Fruit fly (Drosophila melanogaster) whole organism, adult: ENCODE measurements around the gene neur.

ENCODE experiments used
- CG33017 ChIP-seq: fragments of 200-800 bp; sonication (Bioruptor generic); optimal IDR thresholded peaks from 2 replicates; lab custom pipeline; 2018; ENCODE audit warnings: missing biosample characterization, mild to moderate bottlenecking, missing genetic modification characterization, moderate library complexity
- CG5204 ChIP-seq: fragments of 200-800 bp; sonication (Bioruptor generic); optimal IDR thresholded peaks from 2 replicates; lab custom pipeline; 2016; ENCODE audit warnings: missing biosample characterization, missing genetic modification characterization
- CG7101 ChIP-seq: fragments of 200-800 bp; sonication (Bioruptor generic); optimal IDR thresholded peaks from 2 replicates; lab custom pipeline; 2018; ENCODE audit warnings: missing biosample characterization, mild to moderate bottlenecking, missing genetic modification characterization, moderate library complexity
- Hr96 ChIP-seq: fragments of 200-800 bp; sonication (Bioruptor generic); optimal IDR thresholded peaks from 2 replicates; lab custom pipeline; 2016; ENCODE audit warnings: missing biosample characterization, missing genetic modification characterization
- Mnt ChIP-seq: fragments of 200-800 bp; sonication (Bioruptor generic); optimal IDR thresholded peaks from 2 replicates; lab custom pipeline; 2016; ENCODE audit warnings: missing biosample characterization, mild to moderate bottlenecking, missing genetic modification characterization
- cic ChIP-seq: fragments of 200-800 bp; sonication (Bioruptor generic); optimal IDR thresholded peaks from 2 replicates; lab custom pipeline; 2017; ENCODE audit warnings: missing biosample characterization, mild to moderate bottlenecking, missing genetic modification characterization, moderate library complexity
- toe ChIP-seq: fragments of 200-800 bp; sonication (Bioruptor generic); optimal IDR thresholded peaks from 2 replicates; lab custom pipeline; 2016; ENCODE audit warnings: missing biosample characterization, missing genetic modification characterization

DNA sequence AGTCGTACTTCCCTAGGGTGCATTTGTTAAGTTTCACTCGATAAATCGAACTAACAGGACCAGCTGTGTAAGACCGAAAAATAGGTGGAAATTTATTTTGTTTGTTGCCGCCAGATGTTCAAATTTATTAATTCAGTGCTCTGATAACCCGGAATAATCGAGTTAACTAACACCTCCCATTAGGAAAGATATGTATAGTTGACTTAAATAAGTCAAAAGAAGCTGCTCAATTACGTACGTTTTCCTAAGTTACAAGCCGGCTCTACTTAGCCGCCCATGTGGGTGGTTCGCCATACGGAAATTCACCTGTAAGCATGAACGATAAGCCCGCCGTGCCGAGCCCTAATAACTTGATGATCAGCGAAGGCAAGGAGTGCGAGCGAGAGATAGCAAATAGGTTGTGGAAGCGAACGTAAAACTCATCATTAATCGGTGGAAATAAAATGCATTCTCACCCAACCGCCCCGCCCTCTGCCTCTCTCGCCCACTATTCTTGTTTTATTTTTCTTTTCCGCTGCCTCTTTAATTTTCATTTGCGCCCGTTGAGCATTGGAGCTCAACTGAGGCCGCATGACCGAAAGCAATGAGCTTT, 14.7 kb upstream of the neur start:
- TF ChIP-seq Hr96: peak; percentile 79
- peak; percentile 69 for TF ChIP-seq toe (GFP tag; lab: Kevin White, UChicago)
- TF ChIP-seq Mnt (GFP tag; lab: Kevin White, UChicago): peak; percentile 87
- peak; percentile 69 for TF ChIP-seq CG7101 (tag; lab: Kevin White, UChicago)
- TF ChIP-seq cic (GFP tag; lab: Kevin White, UChicago): peak; percentile 96
- TF ChIP-seq CG5204 (GFP tag; lab: Kevin White, UChicago): no peak
- TF ChIP-seq CG33017: peak; percentile 69
